Fruit fly (Drosophila melanogaster) ovary, adult (tissue): ENCODE measurements around the gene CG31365.

Experiments
- CG17801 ChIP-seq: fragments of 200-800 bp; optimal IDR thresholded peaks from 2 replicates; lab custom pipeline; 2019; ENCODE audit warnings: missing biosample characterization, mild to moderate bottlenecking, missing genetic modification characterization, moderate library complexity; ENCODE audit not compliant: partially characterized antibody

The CG31365 gene

dm6 chr3R:23081265-23081664 is 45.0 kb downstream of the CG31365 start:
- no peak for TF ChIP-seq CG17801 (GFP tag; lab: Kevin White, UChicago)

- TF ChIP-seq CG17801 (GFP tag; lab: Kevin White, UChicago), result no peak
Measured at dm6 chr3R:23074480-23074879, 51.7 kb downstream of the CG31365 start.
